Worm (Caenorhabditis elegans) whole organism, L2 larva: ENCODE measurements around the gene C54D1.7.

Source experiments
- C34F6.9 ChIP-seq: fragments of 150-350 bp; optimal IDR thresholded peaks from 2 replicates; lab custom pipeline; 2014; ENCODE audit warnings: missing biosample characterization, missing genetic modification characterization
- F13H6.1 ChIP-seq: sonication (generic microtip); optimal IDR thresholded peaks from 2 replicates; lab custom pipeline; 2016; ENCODE audit warnings: missing genetic modification characterization, missing compliant biosample characterization
- R02D3.7 ChIP-seq: fragments of 150-350 bp; optimal IDR thresholded peaks from 2 replicates; lab custom pipeline; 2014; ENCODE audit warnings: missing biosample characterization, missing genetic modification characterization
- Y55F3AM.14 ChIP-seq: fragments of 200-800 bp; sonication (Bioruptor generic); optimal IDR thresholded peaks from 2 replicates; lab custom pipeline; 2018; ENCODE audit warnings: mild to moderate bottlenecking, missing genetic modification characterization, missing compliant biosample characterization
- ZK546.5 ChIP-seq: sonication (generic microtip); optimal IDR thresholded peaks from 2 replicates; lab custom pipeline; 2017; ENCODE audit warnings: missing biosample characterization, missing genetic modification characterization
- alr-1 ChIP-seq: fragments of 150-350 bp; optimal IDR thresholded peaks from 2 replicates; lab custom pipeline; 2014; ENCODE audit warnings: missing biosample characterization, missing genetic modification characterization
- aly-2 ChIP-seq: fragments of 150-350 bp; optimal IDR thresholded peaks from 2 replicates; lab custom pipeline; 2014; ENCODE audit warnings: missing biosample characterization, missing genetic modification characterization
- ama-1 ChIP-seq: fragments of 150-350 bp; optimal IDR thresholded peaks from 2 replicates; lab custom pipeline; 2018; ENCODE audit warnings: inconsistent platforms
- blmp-1 ChIP-seq: sonication (generic microtip); optimal IDR thresholded peaks from 2 replicates; lab custom pipeline; 2017; ENCODE audit warnings: missing genetic modification characterization, mild to moderate bottlenecking, missing compliant biosample characterization, antibody characterized with exemption, moderate library complexity; ENCODE audit not compliant: insufficient read depth
- ceh-16 ChIP-seq: fragments of 150-350 bp; optimal IDR thresholded peaks from 2 replicates; lab custom pipeline; 2014; ENCODE audit warnings: missing biosample characterization, missing genetic modification characterization
- ceh-82 ChIP-seq: fragments of 150-350 bp; optimal IDR thresholded peaks from 2 replicates; lab custom pipeline; 2014; ENCODE audit warnings: missing biosample characterization, missing genetic modification characterization
- crh-2 ChIP-seq: sonication (generic microtip); optimal IDR thresholded peaks from 2 replicates; lab custom pipeline; 2017; ENCODE audit warnings: missing biosample characterization, missing genetic modification characterization
- dmd-4 ChIP-seq: sonication (generic microtip); optimal IDR thresholded peaks from 2 replicates; lab custom pipeline; 2017; ENCODE audit warnings: missing biosample characterization, missing genetic modification characterization
- egl-27 ChIP-seq: sonication (generic microtip); optimal IDR thresholded peaks from 3 replicates; lab custom pipeline; 2017; ENCODE audit warnings: missing biosample characterization, missing genetic modification reagents, missing genetic modification characterization
- elt-1 ChIP-seq: fragments of 150-350 bp; optimal IDR thresholded peaks from 2 replicates; lab custom pipeline; 2014; ENCODE audit warnings: missing biosample characterization, missing genetic modification characterization
- elt-3 ChIP-seq: sonication (generic microtip); optimal IDR thresholded peaks from 2 replicates; lab custom pipeline; 2017; ENCODE audit warnings: missing biosample characterization, missing genetic modification characterization
- fos-1 ChIP-seq: fragments of 150-350 bp; optimal IDR thresholded peaks from 2 replicates; lab custom pipeline; 2014; ENCODE audit warnings: missing biosample characterization, missing genetic modification characterization
- gmeb-1 ChIP-seq: fragments of 150-350 bp; optimal IDR thresholded peaks from 2 replicates; lab custom pipeline; 2014; ENCODE audit warnings: missing biosample characterization, missing genetic modification characterization
- lin-11 ChIP-seq: fragments of 150-350 bp; sonication (generic microtip); optimal IDR thresholded peaks from 2 replicates; lab custom pipeline; 2014; ENCODE audit warnings: missing biosample characterization, missing genetic modification characterization, inconsistent platforms, mixed read lengths
- lin-13 ChIP-seq: fragments of 150-350 bp; optimal IDR thresholded peaks from 2 replicates; lab custom pipeline; 2014; ENCODE audit warnings: missing biosample characterization, missing genetic modification reagents, missing genetic modification characterization
- lin-39 ChIP-seq: fragments of 150-350 bp; optimal IDR thresholded peaks from 2 replicates; lab custom pipeline; 2014; ENCODE audit warnings: missing biosample characterization, missing genetic modification reagents, missing genetic modification characterization
- lsy-2 ChIP-seq, 2 experiments: fragments of 150-350 bp in 1 of 2; sonication (generic microtip) in 1 of 2; optimal IDR thresholded peaks; 2 replicates each; lab custom pipeline; 2014 to 2017; ENCODE audit warnings: missing biosample characterization in 2 of 2, missing genetic modification characterization in 2 of 2
- mab-5 ChIP-seq: fragments of 150-350 bp; optimal IDR thresholded peaks from 2 replicates; lab custom pipeline; 2014; ENCODE audit warnings: missing biosample characterization, missing genetic modification characterization
- mbf-1 ChIP-seq: sonication (generic microtip); optimal IDR thresholded peaks from 2 replicates; lab custom pipeline; 2017; ENCODE audit warnings: missing biosample characterization, missing genetic modification characterization
- mdl-1 ChIP-seq, 2 experiments: fragments of 150-350 bp in 1 of 2; sonication (generic microtip) in 1 of 2; optimal IDR thresholded peaks; 2 replicates each; lab custom pipeline; 2017; ENCODE audit warnings: missing biosample characterization in 2 of 2, missing genetic modification characterization in 2 of 2
- nhr-10 ChIP-seq: sonication (generic microtip); optimal IDR thresholded peaks from 2 replicates; lab custom pipeline; 2017; ENCODE audit warnings: missing biosample characterization, missing genetic modification characterization
- nhr-11 ChIP-seq: fragments of 150-350 bp; optimal IDR thresholded peaks from 2 replicates; lab custom pipeline; 2014; ENCODE audit warnings: missing biosample characterization, missing genetic modification characterization
- nhr-12 ChIP-seq: fragments of 150-350 bp; optimal IDR thresholded peaks from 2 replicates; lab custom pipeline; 2014; ENCODE audit warnings: missing biosample characterization, missing genetic modification characterization
- nhr-129 ChIP-seq: fragments of 150-350 bp; optimal IDR thresholded peaks from 2 replicates; lab custom pipeline; 2014; ENCODE audit warnings: missing biosample characterization, missing genetic modification characterization
- nhr-21 ChIP-seq: fragments of 150-350 bp; optimal IDR thresholded peaks from 2 replicates; lab custom pipeline; 2014; ENCODE audit warnings: missing biosample characterization, missing genetic modification characterization
- nhr-23 ChIP-seq: fragments of 150-350 bp; optimal IDR thresholded peaks from 2 replicates; lab custom pipeline; 2014; ENCODE audit warnings: missing biosample characterization, missing genetic modification reagents, missing genetic modification characterization
- nhr-237 ChIP-seq: fragments of 150-350 bp; optimal IDR thresholded peaks from 2 replicates; lab custom pipeline; 2014; ENCODE audit warnings: missing biosample characterization, missing genetic modification characterization
- nhr-25 ChIP-seq: fragments of 150-350 bp; sonication (generic microtip); optimal IDR thresholded peaks from 3 replicates; lab custom pipeline; 2014; ENCODE audit warnings: missing biosample characterization, missing genetic modification characterization
- nhr-6 ChIP-seq: fragments of 150-350 bp; optimal IDR thresholded peaks from 2 replicates; lab custom pipeline; 2014; ENCODE audit warnings: missing biosample characterization, missing genetic modification characterization
- nhr-77 ChIP-seq: fragments of 150-350 bp; optimal IDR thresholded peaks from 2 replicates; lab custom pipeline; 2014; ENCODE audit warnings: missing biosample characterization, missing genetic modification characterization
- peb-1 ChIP-seq: fragments of 150-350 bp; optimal IDR thresholded peaks from 2 replicates; lab custom pipeline; 2014; ENCODE audit warnings: missing biosample characterization, missing genetic modification characterization
- sem-4 ChIP-seq: fragments of 150-350 bp; optimal IDR thresholded peaks from 2 replicates; lab custom pipeline; 2014; ENCODE audit warnings: missing biosample characterization, missing genetic modification reagents, missing genetic modification characterization
- skn-1 ChIP-seq: sonication (generic microtip); optimal IDR thresholded peaks from 2 replicates; lab custom pipeline; 2017; ENCODE audit warnings: missing biosample characterization, missing genetic modification characterization
- sma-3 ChIP-seq: sonication (generic microtip); optimal IDR thresholded peaks from 2 replicates; lab custom pipeline; 2016; ENCODE audit warnings: missing genetic modification reagents, missing genetic modification characterization, missing compliant biosample characterization
- sma-9 ChIP-seq, 2 experiments: fragments of 150-350 bp in 1 of 2; sonication (generic microtip) in 1 of 2; optimal IDR thresholded peaks; 2 replicates each; lab custom pipeline; 2014 to 2016; ENCODE audit warnings: missing genetic modification characterization in 2 of 2, mild to moderate bottlenecking in 1 of 2, missing biosample characterization in 1 of 2, missing compliant biosample characterization in 1 of 2, missing genetic modification reagents in 1 of 2, moderate library complexity in 1 of 2
- snpc-4 ChIP-seq: fragments of 150-350 bp; optimal IDR thresholded peaks from 2 replicates; lab custom pipeline; 2014; ENCODE audit warnings: missing biosample characterization, missing genetic modification characterization
- unc-39 ChIP-seq: fragments of 150-350 bp; optimal IDR thresholded peaks from 2 replicates; lab custom pipeline; 2014; ENCODE audit warnings: missing biosample characterization, missing genetic modification characterization
- unc-55 ChIP-seq: fragments of 150-350 bp; sonication (generic microtip); optimal IDR thresholded peaks from 3 replicates; lab custom pipeline; 2014; ENCODE audit warnings: missing biosample characterization, missing genetic modification reagents, missing genetic modification characterization
- unc-62 ChIP-seq: fragments of 150-350 bp; optimal IDR thresholded peaks from 2 replicates; lab custom pipeline; 2014; ENCODE audit warnings: missing biosample characterization, missing genetic modification reagents, missing genetic modification characterization
- zag-1 ChIP-seq: fragments of 150-350 bp; optimal IDR thresholded peaks from 2 replicates; lab custom pipeline; 2014; ENCODE audit warnings: missing biosample characterization, missing genetic modification characterization
- ztf-1 ChIP-seq: fragments of 200-800 bp; sonication (Bioruptor generic); conservative IDR thresholded peaks from 2 replicates; pipeline ENCODE4 v1.3.6; 2022; ENCODE audit warnings: missing genetic modification characterization, missing compliant biosample characterization
- ztf-11 ChIP-seq: sonication (generic microtip); optimal IDR thresholded peaks from 2 replicates; lab custom pipeline; 2017; ENCODE audit warnings: missing biosample characterization, missing genetic modification characterization
- ztf-4 ChIP-seq: fragments of 150-350 bp; optimal IDR thresholded peaks from 2 replicates; lab custom pipeline; 2014; ENCODE audit warnings: missing biosample characterization, missing genetic modification characterization

The C54D1.7 gene

ce11 chrX:7193894-7194614, 38.2 kb upstream of the C54D1.7 start, which contains the start of gene dnj-7:
TSS of gene dnj-7 (plus strand) at chrX:7194564.
- peak; percentile 16 for TF ChIP-seq lin-13 (GFP tag; lab: Kevin White, UChicago)
- TF ChIP-seq ztf-4 (tag; lab: Kevin White, UChicago) = no peak
- no peak for TF ChIP-seq ztf-11 (tag; lab: Kevin White, UChicago)
- peak; percentile 34 for TF ChIP-seq fos-1 (tag; lab: Kevin White, UChicago)
- peak; percentile 48 for TF ChIP-seq sma-3 (GFP tag; lab: Kevin White, UChicago)
- no peak for TF ChIP-seq mab-5 (tag; lab: Kevin White, UChicago)
- TF ChIP-seq aly-2 (tag; lab: Kevin White, UChicago) = no peak
- TF ChIP-seq nhr-23 (tag; lab: Kevin White, UChicago) = no peak
- no peak for TF ChIP-seq Y55F3AM.14 (GFP tag; lab: Kevin White, UChicago)
- TF ChIP-seq ama-1 = no peak
- TF ChIP-seq nhr-237 = no peak
- peak; percentile 44 for TF ChIP-seq nhr-21 (tag; lab: Kevin White, UChicago)
- no peak for TF ChIP-seq nhr-129 (tag; lab: Kevin White, UChicago)
- TF ChIP-seq F13H6.1 (tag; lab: Kevin White, UChicago) = no peak
- no peak for TF ChIP-seq mbf-1
- no peak for TF ChIP-seq zag-1 (tag; lab: Kevin White, UChicago)
- peak; percentile 39 for TF ChIP-seq nhr-25 (tag; lab: Kevin White, UChicago)
- TF ChIP-seq elt-3 = no peak
- no peak for TF ChIP-seq nhr-77 (tag; lab: Kevin White, UChicago)
- no peak for TF ChIP-seq ceh-82
- TF ChIP-seq mdl-1 (tag; optimal IDR thresholded peaks at IDR 0.05; lab: Kevin White, UChicago) = no peak
- TF ChIP-seq unc-55 (GFP tag; lab: Kevin White, UChicago) = peak; percentile 63
- no peak for TF ChIP-seq lin-11 (tag; lab: Kevin White, UChicago)
- no peak for TF ChIP-seq unc-39 (tag; lab: Kevin White, UChicago)
- TF ChIP-seq crh-2 (tag; lab: Kevin White, UChicago) = peak; percentile 72
- TF ChIP-seq nhr-6 (tag; lab: Kevin White, UChicago) = no peak
- TF ChIP-seq nhr-12 (tag; lab: Kevin White, UChicago) = no peak
- peak in 1 of 2 experiments; percentile 4 for TF ChIP-seq lsy-2 (tag; optimal IDR thresholded peaks at IDR 0.05; lab: Kevin White, UChicago)
- TF ChIP-seq unc-62 (GFP tag; lab: Kevin White, UChicago) = no peak
- no peak for TF ChIP-seq peb-1 (tag; lab: Kevin White, UChicago)
- no peak for TF ChIP-seq dmd-4 (tag; lab: Kevin White, UChicago)
- TF ChIP-seq C34F6.9 (tag; lab: Kevin White, UChicago) = peak; percentile 58
- no peak for TF ChIP-seq elt-1 (tag; lab: Kevin White, UChicago)
- TF ChIP-seq nhr-11 (tag; lab: Kevin White, UChicago) = no peak
- no peak for TF ChIP-seq snpc-4
- no peak for TF ChIP-seq R02D3.7 (tag; lab: Kevin White, UChicago)
- TF ChIP-seq sma-9 (GFP tag; optimal IDR thresholded peaks at IDR 0.05; lab: Kevin White, UChicago) = no peak
- no peak for TF ChIP-seq sma-9 (tag; optimal IDR thresholded peaks at IDR 0.05; lab: Kevin White, UChicago)
- no peak for TF ChIP-seq blmp-1
- TF ChIP-seq egl-27 = peak; percentile 6
- TF ChIP-seq nhr-10 = no peak
- no peak for TF ChIP-seq alr-1 (tag; lab: Kevin White, UChicago)
- TF ChIP-seq skn-1 (tag; lab: Kevin White, UChicago) = no peak
- no peak for TF ChIP-seq lin-39 (tag; lab: Kevin White, UChicago)
- TF ChIP-seq gmeb-1 (tag; lab: Kevin White, UChicago) = no peak
- TF ChIP-seq ceh-16 (tag; lab: Kevin White, UChicago) = no peak
- TF ChIP-seq ztf-1 (GFP tag; lab: Robert Waterston, UW) = no peak
- TF ChIP-seq sem-4 = peak; percentile 63
- no peak for TF ChIP-seq ZK546.5 (tag; lab: Kevin White, UChicago)
